Worm (Caenorhabditis elegans): Measurements from ENCODE around the gene otpl-1.
A peak's percentile ranks its signal among the peaks of the same experiment; 100 is the strongest.

Gene otpl-1

ce11 chrIV:3597356-3597755 is 28.6 kb downstream of the otpl-1 start:
- no peak for TF ChIP-seq fkh-2 (tag; optimal IDR thresholded peaks at IDR 0.05)
- no peak for TF ChIP-seq tbx-2 (tag; optimal IDR thresholded peaks at IDR 0.05)
- no peak for TF ChIP-seq ceh-28 (tag; optimal IDR thresholded peaks at IDR 0.05)
- no peak for TF ChIP-seq nhr-12 (tag; optimal IDR thresholded peaks at IDR 0.05)

DNA sequence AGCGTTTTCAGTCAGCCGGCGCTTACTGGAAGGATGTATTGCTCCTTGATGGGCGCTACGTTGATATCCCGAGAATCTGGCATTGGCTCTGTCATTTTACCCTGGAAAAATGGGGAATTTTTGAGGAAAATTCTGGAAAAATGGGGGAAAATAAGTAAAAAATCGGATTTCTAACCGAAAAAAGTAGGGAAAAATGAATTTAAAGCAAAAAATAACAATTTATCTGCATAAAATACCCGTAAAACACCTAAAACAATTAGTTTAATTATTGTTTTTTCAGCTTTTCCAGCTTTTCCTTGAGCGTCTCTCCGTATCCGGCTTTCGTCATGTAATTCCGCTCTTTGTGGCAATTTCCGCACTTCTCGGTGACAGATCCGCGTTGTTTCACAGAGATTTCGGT is 29.7 kb downstream of the otpl-1 start, which contains the start of gene Y37E11B.5:
Gene Y37E11B.5, minus strand, starts transcription at position 101 of the 400 bp plus-strand sequence.
- TF ChIP-seq lin-15B (tag; optimal IDR thresholded peaks at IDR 0.05) (no peak), nhr-25 (tag; optimal IDR thresholded peaks at IDR 0.05) (no peak), ZK546.5 (tag; optimal IDR thresholded peaks at IDR 0.05) (no peak), skn-1 (tag; optimal IDR thresholded peaks at IDR 0.05) (no peak), unc-39 (tag; optimal IDR thresholded peaks at IDR 0.05) (no peak), fkh-2 (tag; optimal IDR thresholded peaks at IDR 0.05) (no peak), egl-27 (tag; optimal IDR thresholded peaks at IDR 0.05) (no peak), fos-1 (tag; optimal IDR thresholded peaks at IDR 0.05) (no peak), ztf-11 (tag; optimal IDR thresholded peaks at IDR 0.05) (no peak), snpc-4 (tag; optimal IDR thresholded peaks at IDR 0.05) (no peak), pqm-1 (tag; optimal IDR thresholded peaks at IDR 0.05) (no peak), fkh-10 (GFP tag; optimal IDR thresholded peaks at IDR 0.05) (no peak), sea-2 (GFP tag; optimal IDR thresholded peaks at IDR 0.05) (no peak), nhr-237 (tag; optimal IDR thresholded peaks at IDR 0.05) (no peak), unc-62 (GFP tag; optimal IDR thresholded peaks at IDR 0.05) (no peak), ztf-4 (tag; optimal IDR thresholded peaks at IDR 0.05) (no peak), zag-1 (tag; optimal IDR thresholded peaks at IDR 0.05) (no peak), mml-1 (tag; optimal IDR thresholded peaks at IDR 0.05) (no peak), ceh-16 (tag; optimal IDR thresholded peaks at IDR 0.05) (no peak)

DNA sequence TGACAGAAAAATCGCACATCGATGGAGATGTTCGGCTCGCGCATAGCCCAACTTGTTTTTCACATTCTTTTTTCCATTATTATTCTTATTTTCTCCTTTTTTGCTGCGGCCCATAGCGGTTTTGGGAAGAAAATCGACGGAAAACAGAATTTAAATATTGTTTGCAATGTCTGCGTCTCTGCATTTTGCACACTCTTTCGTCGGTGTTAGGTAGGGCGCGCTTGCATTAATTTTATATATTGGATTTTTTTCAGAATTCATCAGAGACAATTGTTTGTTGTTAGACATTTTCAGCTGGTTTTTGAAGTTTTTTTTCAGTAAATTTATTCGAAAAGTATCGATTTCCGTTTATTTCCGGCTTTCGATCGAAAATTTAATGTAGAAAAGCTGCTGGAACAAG is 30.3 kb downstream of the otpl-1 start, which contains the start of gene Y37E11B.6:
Gene Y37E11B.6, minus strand, starts transcription at position 181 of the 400 bp plus-strand sequence.
- TF ChIP-seq lsy-12 (tag; optimal IDR thresholded peaks at IDR 0.05): no peak
- TF ChIP-seq pha-4 (tag; optimal IDR thresholded peaks at IDR 0.05): peak; percentile 2
- peak; percentile 22 for TF ChIP-seq nhr-25 (tag; optimal IDR thresholded peaks at IDR 0.05)
- TF ChIP-seq hmg-11 (tag; optimal IDR thresholded peaks at IDR 0.05): no peak
- peak; percentile 42 for TF ChIP-seq lin-15B (tag; optimal IDR thresholded peaks at IDR 0.05)
- no peak for TF ChIP-seq pqm-1 (tag; optimal IDR thresholded peaks at IDR 0.05)

ce11 chrIV:3599958-3600357 is 31.2 kb downstream of the otpl-1 start, which contains the start of gene Y37E11B.7:
Gene Y37E11B.7, minus strand, starts transcription at chrIV:3600164.
- TF ChIP-seq R02D3.7 (tag; optimal IDR thresholded peaks at IDR 0.05): no peak
- no peak for TF ChIP-seq hmg-11 (tag; optimal IDR thresholded peaks at IDR 0.05)
- no peak for TF ChIP-seq ztf-4 (tag; optimal IDR thresholded peaks at IDR 0.05)
- TF ChIP-seq fkh-2 (tag; optimal IDR thresholded peaks at IDR 0.05): no peak
- no peak for TF ChIP-seq elt-2 (tag; optimal IDR thresholded peaks at IDR 0.05)
- TF ChIP-seq nhr-11 (tag; optimal IDR thresholded peaks at IDR 0.05): no peak
- no peak for TF ChIP-seq egl-5 (tag; optimal IDR thresholded peaks at IDR 0.05)
- no peak for TF ChIP-seq ceh-16 (tag; optimal IDR thresholded peaks at IDR 0.05)

DNA sequence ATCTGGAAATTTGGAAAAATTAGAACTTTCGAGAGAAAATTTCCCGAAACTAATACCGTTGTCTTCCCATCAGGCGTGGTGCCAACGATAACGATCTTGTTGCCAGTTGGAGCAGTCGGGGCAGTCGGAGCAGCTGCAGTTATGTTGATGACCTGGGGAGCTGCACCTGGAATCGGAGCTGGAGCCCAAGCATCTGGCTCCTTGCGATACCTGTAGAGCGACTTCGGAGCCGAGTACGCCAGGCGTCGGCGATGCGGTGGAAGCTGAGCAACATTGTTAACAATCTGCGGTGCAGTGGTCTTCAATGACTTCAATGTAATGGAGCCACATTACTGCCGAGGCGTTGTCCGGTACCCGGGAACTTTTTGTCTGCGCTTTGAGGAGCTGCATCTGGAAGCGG is 33.1 kb downstream of the otpl-1 start:
- no peak for TF ChIP-seq nhr-237 (tag; optimal IDR thresholded peaks at IDR 0.05)
- no peak for TF ChIP-seq nhr-11 (tag; optimal IDR thresholded peaks at IDR 0.05)
- TF ChIP-seq aly-2 (tag; optimal IDR thresholded peaks at IDR 0.05): no peak
- no peak for TF ChIP-seq elt-3 (tag; optimal IDR thresholded peaks at IDR 0.05)
- TF ChIP-seq egl-5 (tag; optimal IDR thresholded peaks at IDR 0.05): no peak
- no peak for TF ChIP-seq zag-1 (tag; optimal IDR thresholded peaks at IDR 0.05)
- no peak for TF ChIP-seq fos-1 (tag; optimal IDR thresholded peaks at IDR 0.05)
- no peak for TF ChIP-seq unc-62 (GFP tag; optimal IDR thresholded peaks at IDR 0.05)

DNA sequence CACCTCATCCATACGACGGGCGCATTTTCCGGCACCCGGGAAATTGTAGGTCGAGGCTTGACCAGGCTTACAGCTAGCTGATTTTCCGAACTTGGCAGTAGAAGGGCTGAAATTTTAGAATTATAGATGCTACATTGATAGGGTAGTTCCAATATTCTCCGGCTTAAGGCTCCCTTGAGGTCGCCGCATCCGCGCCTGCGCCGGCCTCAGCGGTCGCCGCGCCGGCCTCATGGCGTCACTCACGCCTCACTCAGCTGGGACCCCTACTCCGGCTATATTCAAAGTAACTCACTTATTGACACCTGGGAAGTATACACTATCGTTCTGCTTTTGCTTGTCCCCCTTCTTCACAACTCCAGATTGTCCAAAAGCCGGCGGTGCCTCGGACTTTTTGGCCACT is 35.3 kb downstream of the otpl-1 start:
- TF ChIP-seq aly-2 (tag; optimal IDR thresholded peaks at IDR 0.05): no peak
- no peak for TF ChIP-seq ama-1 (optimal IDR thresholded peaks at IDR 0.05)
- no peak for TF ChIP-seq mdl-1 (tag; optimal IDR thresholded peaks at IDR 0.05)

Measured in whole organism, L3 larva.